Worm (Caenorhabditis elegans) whole organism, L4 larva: ENCODE data around the gene stdh-2.

Experiments
- T26A8.4 ChIP-seq: fragments of 200-800 bp; sonication (Bioruptor generic); IDR thresholded peaks from 2 replicates; pipeline ENCODE4 v1.3.6; 2022; ENCODE audit warnings: missing genetic modification characterization, missing compliant biosample characterization
- Y105C5A.15 ChIP-seq: fragments of 200-800 bp; sonication (Bioruptor generic); IDR thresholded peaks from 2 replicates; pipeline ENCODE4 v1.3.6; 2022; ENCODE audit warnings: missing genetic modification characterization, missing compliant biosample characterization
- Y48G9A.11 ChIP-seq: fragments of 200-800 bp; sonication (Bioruptor generic); IDR thresholded peaks from 2 replicates; pipeline ENCODE4 v1.3.6; 2022; ENCODE audit warnings: missing genetic modification reagents, missing genetic modification characterization, missing compliant biosample characterization
- ceh-20 ChIP-seq: fragments of 200-800 bp; sonication (Bioruptor generic); IDR thresholded peaks from 2 replicates; pipeline ENCODE4 v1.3.6; 2022; ENCODE audit warnings: missing genetic modification reagents, missing genetic modification characterization, missing compliant biosample characterization
- ceh-32 ChIP-seq: sonication (generic microtip); optimal IDR thresholded peaks from 2 replicates; lab custom pipeline; 2016; ENCODE audit warnings: mild to moderate bottlenecking, missing genetic modification characterization, missing compliant biosample characterization; ENCODE audit not compliant: poor library complexity
- ceh-62 ChIP-seq: sonication (generic microtip); optimal IDR thresholded peaks from 2 replicates; lab custom pipeline; 2017; ENCODE audit warnings: missing biosample characterization, missing genetic modification characterization
- ces-1 ChIP-seq: fragments of 150-350 bp; sonication (generic microtip); optimal IDR thresholded peaks from 4 replicates; lab custom pipeline; 2014; ENCODE audit warnings: missing biosample characterization, missing genetic modification reagents, missing genetic modification characterization
- cey-2 ChIP-seq: sonication (generic microtip); optimal IDR thresholded peaks from 3 replicates; lab custom pipeline; 2017; ENCODE audit warnings: missing genetic modification characterization, mild to moderate bottlenecking, missing compliant biosample characterization, antibody characterized with exemption, borderline replicate concordance; ENCODE audit not compliant: insufficient read depth
- daf-12 ChIP-seq: fragments of 150-350 bp; optimal IDR thresholded peaks from 2 replicates; lab custom pipeline; 2014; ENCODE audit warnings: missing biosample characterization, missing genetic modification reagents, missing genetic modification characterization
- daf-16 ChIP-seq, 3 experiments: sonication (generic microtip); optimal IDR thresholded peaks; 2 replicates each; lab custom pipeline; 2016 to 2017; ENCODE audit warnings: missing genetic modification characterization in 3 of 3, missing genetic modification reagents in 3 of 3, mild to moderate bottlenecking in 2 of 3, missing compliant biosample characterization in 2 of 3, missing biosample characterization in 1 of 3, moderate library complexity in 1 of 3
- daf-19 ChIP-seq: fragments of 200-800 bp; sonication (Bioruptor generic); conservative IDR thresholded peaks from 2 replicates; pipeline ENCODE4 v1.3.6; 2022; ENCODE audit warnings: missing genetic modification characterization, missing compliant biosample characterization
- dmd-6 ChIP-seq: fragments of 200-800 bp; sonication (Bioruptor generic); IDR thresholded peaks from 2 replicates; pipeline ENCODE4 v1.3.6; 2022; ENCODE audit warnings: missing genetic modification reagents, missing genetic modification characterization, missing compliant biosample characterization
- duxl-1 ChIP-seq: sonication (generic microtip); optimal IDR thresholded peaks from 2 replicates; lab custom pipeline; 2016; ENCODE audit warnings: mild to moderate bottlenecking, missing genetic modification characterization, moderate library complexity, missing compliant biosample characterization; ENCODE audit not compliant: poor library complexity
- dve-1 ChIP-seq: sonication (generic microtip); optimal IDR thresholded peaks from 2 replicates; lab custom pipeline; 2017; ENCODE audit warnings: antibody characterized with exemption, mild to moderate bottlenecking, missing genetic modification characterization, missing compliant biosample characterization; ENCODE audit not compliant: insufficient read depth
- egl-27 ChIP-seq: sonication (generic microtip); optimal IDR thresholded peaks from 3 replicates; lab custom pipeline; 2017; ENCODE audit warnings: missing biosample characterization, missing genetic modification reagents, missing genetic modification characterization
- hif-1 ChIP-seq, 2 experiments: sonication (generic microtip); optimal IDR thresholded peaks; 2 replicates each; lab custom pipeline; 2016 to 2017; ENCODE audit warnings: missing compliant biosample characterization in 2 of 2, missing genetic modification characterization in 2 of 2, missing genetic modification reagents in 2 of 2, missing genotype in 2 of 2, mild to moderate bottlenecking in 1 of 2
- hlh-30 ChIP-seq: sonication (generic microtip); optimal IDR thresholded peaks from 2 replicates; lab custom pipeline; 2017; ENCODE audit warnings: antibody characterized with exemption, mild to moderate bottlenecking, missing genetic modification characterization, missing compliant biosample characterization; ENCODE audit not compliant: insufficient read depth
- jun-1 ChIP-seq: fragments of 150-350 bp; optimal IDR thresholded peaks from 2 replicates; lab custom pipeline; 2014; ENCODE audit warnings: missing biosample characterization, missing genetic modification reagents, missing genetic modification characterization
- lin-1 ChIP-seq: fragments of 200-800 bp; sonication (Bioruptor generic); IDR thresholded peaks from 2 replicates; pipeline ENCODE4 v1.3.6; 2022; ENCODE audit warnings: missing genetic modification reagents, missing genetic modification characterization, missing compliant biosample characterization
- lin-13 ChIP-seq: fragments of 150-350 bp; optimal IDR thresholded peaks from 2 replicates; lab custom pipeline; 2014; ENCODE audit warnings: missing biosample characterization, missing genetic modification reagents, missing genetic modification characterization
- lin-29 ChIP-seq: fragments of 200-800 bp; sonication (Bioruptor generic); IDR thresholded peaks from 2 replicates; pipeline ENCODE4 v1.3.6; 2022; ENCODE audit warnings: missing genetic modification reagents, missing genetic modification characterization, missing compliant biosample characterization
- lin-39 ChIP-seq: fragments of 150-350 bp; optimal IDR thresholded peaks from 2 replicates; lab custom pipeline; 2014; ENCODE audit warnings: missing biosample characterization, missing genetic modification reagents, missing genetic modification characterization
- madf-9 ChIP-seq: fragments of 200-800 bp; sonication (Bioruptor generic); conservative IDR thresholded peaks from 2 replicates; pipeline ENCODE4 v1.3.6; 2022; ENCODE audit warnings: missing genetic modification reagents, missing genetic modification characterization, missing compliant biosample characterization
- mep-1 ChIP-seq: fragments of 150-350 bp; sonication (generic microtip); optimal IDR thresholded peaks from 3 replicates; lab custom pipeline; 2014; ENCODE audit warnings: missing biosample characterization, missing genetic modification characterization
- nhr-111 ChIP-seq: fragments of 200-800 bp; sonication (Bioruptor generic); optimal IDR thresholded peaks from 2 replicates; lab custom pipeline; 2018; ENCODE audit warnings: mild to moderate bottlenecking, missing genetic modification characterization, missing compliant biosample characterization
- nhr-237 ChIP-seq: sonication (generic microtip); optimal IDR thresholded peaks from 2 replicates; lab custom pipeline; 2017; ENCODE audit warnings: missing biosample characterization, missing genetic modification characterization
- nhr-28 ChIP-seq: fragments of 150-350 bp; optimal IDR thresholded peaks from 2 replicates; lab custom pipeline; 2014; ENCODE audit warnings: missing biosample characterization, missing genetic modification characterization
- nhr-41 ChIP-seq: fragments of 200-800 bp; sonication (Bioruptor generic); IDR thresholded peaks from 2 replicates; pipeline ENCODE4 v1.3.6; 2022; ENCODE audit warnings: missing genetic modification reagents, missing genetic modification characterization, missing compliant biosample characterization
- nhr-48 ChIP-seq: sonication (generic microtip); optimal IDR thresholded peaks from 2 replicates; lab custom pipeline; 2016; ENCODE audit warnings: mild to moderate bottlenecking, missing genetic modification characterization, missing compliant biosample characterization
- nhr-6 ChIP-seq: fragments of 150-350 bp; optimal IDR thresholded peaks from 2 replicates; lab custom pipeline; 2014; ENCODE audit warnings: missing biosample characterization, missing genetic modification characterization
- pha-4 ChIP-seq, 2 experiments: fragments of 150-350 bp in 1 of 2; fragments of 200-800 bp in 1 of 2; sonication (Bioruptor generic) in 1 of 2; IDR thresholded peaks in 1 of 2; optimal IDR thresholded peaks in 1 of 2; 2 replicates each; pipeline versions ENCODE4 v1.3.6 to Lab custom; 2014 to 2022; ENCODE audit warnings: missing genetic modification characterization in 2 of 2, missing genetic modification reagents in 2 of 2, missing biosample characterization in 1 of 2, missing compliant biosample characterization in 1 of 2
- php-3 ChIP-seq: fragments of 200-800 bp; sonication (Bioruptor generic); IDR thresholded peaks from 2 replicates; pipeline ENCODE4 v1.3.6; 2022; ENCODE audit warnings: missing genetic modification reagents, missing genetic modification characterization, missing compliant biosample characterization
- pqm-1 ChIP-seq: sonication (generic microtip); optimal IDR thresholded peaks from 2 replicates; lab custom pipeline; 2017; ENCODE audit warnings: missing biosample characterization, missing genetic modification characterization
- saeg-2 ChIP-seq: fragments of 200-800 bp; sonication (Bioruptor generic); IDR thresholded peaks from 2 replicates; pipeline ENCODE4 v1.3.6; 2022; ENCODE audit warnings: missing genetic modification reagents, missing genetic modification characterization, missing compliant biosample characterization
- zfp-3 ChIP-seq: fragments of 200-800 bp; sonication (Bioruptor generic); conservative IDR thresholded peaks from 2 replicates; pipeline ENCODE4 v1.3.6; 2022; ENCODE audit warnings: missing genetic modification reagents, missing genetic modification characterization, missing compliant biosample characterization

The stdh-2 gene

DNA sequence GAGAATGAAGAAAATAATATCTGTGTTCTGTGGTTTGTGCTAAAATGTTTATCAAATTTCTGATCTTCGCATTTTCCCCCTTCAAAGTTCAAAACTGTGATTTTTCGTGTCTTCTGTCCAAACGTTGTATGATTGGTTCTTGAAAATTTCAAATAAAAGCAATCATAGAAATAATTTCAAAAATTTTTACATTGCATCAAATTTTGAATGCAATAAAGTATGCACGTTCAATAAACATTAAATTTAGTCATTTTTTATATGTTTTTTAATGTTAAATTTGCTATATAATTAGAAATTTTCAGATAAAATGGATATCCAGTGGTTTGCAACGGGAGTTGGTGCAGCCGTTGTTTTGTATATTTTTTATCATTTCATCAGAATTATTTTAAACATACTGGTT, at the start of gene stdh-2:
Gene stdh-2 (plus strand): TSS at position 301 of the 400 bp plus-strand sequence.
- TF ChIP-seq nhr-28 (tag; lab: Kevin White, UChicago): peak; percentile 54
- TF ChIP-seq Y105C5A.15 (GFP tag; lab: Robert Waterston, UW): no peak

DNA sequence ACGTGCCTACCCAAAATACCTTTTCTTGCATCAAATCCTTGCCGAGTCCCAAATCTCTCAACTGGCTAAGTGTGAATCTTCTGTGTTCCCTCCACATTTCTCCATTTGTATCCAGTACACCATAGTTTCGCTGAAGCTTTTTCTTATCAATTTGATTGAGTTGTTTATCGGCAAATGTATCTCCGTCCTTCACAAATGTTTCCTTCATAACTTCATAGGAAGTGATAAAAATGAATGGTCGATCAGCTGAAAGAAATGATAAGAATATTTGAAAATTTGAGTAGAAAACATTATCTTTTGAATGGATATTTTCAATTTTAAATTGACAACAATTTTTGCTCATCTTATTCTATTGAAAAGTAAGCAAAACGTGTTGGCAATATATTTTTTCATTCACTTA, 48.9 kb upstream of the stdh-2 start:
- TF ChIP-seq pqm-1 (tag; lab: Kevin White, UChicago) (peak; percentile 59), nhr-28 (tag; lab: Kevin White, UChicago) (peak; percentile 58), egl-27 (no peak), daf-16 (GFP tag; optimal IDR thresholded peaks at IDR 0.05; lab: Kevin White, UChicago) (no peak), daf-16 (tag; optimal IDR thresholded peaks at IDR 0.05; lab: Kevin White, UChicago) (peak; percentile 77), php-3 (GFP tag; lab: Robert Waterston, UW) (peak; percentile 44; the same call in 1 of the 2 replicates)

DNA sequence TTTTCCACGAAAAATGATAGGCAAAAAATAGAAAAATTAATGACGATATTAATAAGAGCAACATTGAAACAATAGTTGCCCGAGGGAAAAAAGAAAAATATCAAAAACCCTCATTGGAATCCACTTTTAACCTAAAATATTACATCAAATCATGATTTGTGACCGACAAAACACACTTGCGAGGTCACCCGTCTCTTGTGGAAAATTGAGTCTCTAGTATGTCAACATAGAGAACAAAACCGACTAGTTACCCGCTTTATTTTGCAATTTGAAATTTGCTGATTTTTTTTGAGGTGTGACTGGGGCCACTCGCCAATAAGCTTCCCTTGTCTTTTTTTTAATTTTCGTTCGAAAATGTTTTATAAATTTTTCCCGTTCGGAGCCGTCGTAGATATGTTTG, 48.4 kb upstream of the stdh-2 start, which contains the start of gene cyp-33D1:
Gene cyp-33D1 (minus strand): TSS at position 101 of the 400 bp plus-strand sequence.
- no peak for TF ChIP-seq lin-13 (GFP tag; lab: Kevin White, UChicago)
- no peak for TF ChIP-seq zfp-3 (GFP tag; lab: Robert Waterston, UW)
- no peak for TF ChIP-seq pqm-1 (tag; lab: Kevin White, UChicago)
- no peak for TF ChIP-seq nhr-41 (GFP tag; lab: Robert Waterston, UW)

DNA sequence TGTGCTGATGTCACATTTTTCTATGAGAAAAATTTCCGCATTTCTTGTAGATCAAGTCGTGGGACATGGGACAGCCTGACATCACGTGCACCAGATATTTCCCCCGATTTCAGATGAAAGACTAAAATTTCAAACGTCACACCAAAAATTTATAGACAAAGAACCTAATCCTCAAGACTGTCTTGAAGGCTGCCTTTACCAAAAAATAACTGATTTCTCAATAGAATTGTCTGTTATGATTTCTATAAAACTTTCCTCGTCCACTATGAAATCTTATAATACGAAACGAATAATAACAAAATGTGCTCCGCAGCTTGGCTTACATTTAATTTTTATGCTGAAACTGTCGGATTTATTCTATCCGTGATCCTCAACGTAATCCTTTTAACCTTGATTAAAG, 43.8 kb upstream of the stdh-2 start, which contains the start of gene str-106:
Gene str-106 (plus strand): TSS at position 301 of the 400 bp plus-strand sequence.
- no peak for TF ChIP-seq cey-2 (tag; lab: Kevin White, UChicago)
- no peak for TF ChIP-seq dve-1
- TF ChIP-seq daf-12: no peak
- no peak for TF ChIP-seq madf-9 (GFP tag; lab: Robert Waterston, UW)

DNA sequence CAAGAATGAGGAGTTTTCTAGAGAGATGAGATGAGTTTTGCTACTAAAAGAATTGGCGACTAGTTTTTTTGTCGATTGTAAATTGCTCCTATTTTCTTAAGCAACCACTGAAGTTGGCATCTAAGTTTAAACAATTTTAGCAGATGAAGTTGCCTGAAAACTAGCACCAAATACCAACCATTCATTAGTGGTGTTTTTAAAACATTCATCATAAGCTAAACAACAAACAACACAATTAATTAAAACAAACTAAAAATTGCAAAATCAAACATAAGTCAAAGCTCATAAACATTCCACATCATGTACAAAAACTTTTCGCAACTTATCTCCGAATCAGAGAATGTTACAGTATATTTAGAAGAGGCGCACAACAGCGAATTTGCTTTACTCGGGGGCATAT, 42.0 kb upstream of the stdh-2 start, which contains the start of gene srz-13:
Gene srz-13 (plus strand): TSS at position 301 of the 400 bp plus-strand sequence.
- TF ChIP-seq pha-4 (GFP tag; IDR thresholded peaks at IDR 0.05; lab: Robert Waterston, UW) (no peak), pha-4 (tag; optimal IDR thresholded peaks at IDR 0.05; lab: Kevin White, UChicago) (no peak), hif-1 (tag; optimal IDR thresholded peaks at IDR 0.05; lab: Kevin White, UChicago) (no peak), nhr-28 (tag; lab: Kevin White, UChicago) (no peak), nhr-48 (no peak), jun-1 (no peak), nhr-111 (GFP tag; lab: Kevin White, UChicago) (no peak), ces-1 (GFP tag; lab: Kevin White, UChicago) (no peak), daf-12 (no peak), T26A8.4 (GFP tag; lab: Robert Waterston, UW) (no peak), ceh-62 (tag; lab: Kevin White, UChicago) (no peak)

DNA sequence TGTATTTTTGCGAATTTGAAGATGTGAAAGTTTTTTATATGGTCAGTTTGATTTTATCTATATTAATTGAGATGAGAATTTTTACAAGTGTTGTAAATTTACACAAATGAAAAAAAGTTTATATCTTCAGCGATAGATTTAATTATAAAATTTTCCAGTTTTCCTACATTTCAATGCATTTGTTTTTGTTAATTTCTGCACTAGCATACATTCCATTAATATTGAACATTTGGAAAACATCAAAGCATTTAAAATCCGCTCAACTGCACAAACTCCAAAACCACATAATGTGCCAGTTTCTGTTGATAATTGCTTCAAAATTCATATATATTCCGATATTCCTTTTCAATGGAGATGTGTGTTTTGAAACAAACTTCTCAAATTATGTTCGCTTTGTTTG, 41.2 kb upstream of the stdh-2 start, which contains the start of gene srh-277:
Gene srh-277 (plus strand): TSS at position 301 of the 400 bp plus-strand sequence.
- no peak for TF ChIP-seq lin-39 (tag; lab: Kevin White, UChicago)
- TF ChIP-seq lin-1 (GFP tag; lab: Robert Waterston, UW): no peak
- no peak for TF ChIP-seq lin-29 (GFP tag; lab: Robert Waterston, UW)
- no peak for TF ChIP-seq ceh-20 (GFP tag; lab: Robert Waterston, UW)
- no peak for TF ChIP-seq hlh-30

DNA sequence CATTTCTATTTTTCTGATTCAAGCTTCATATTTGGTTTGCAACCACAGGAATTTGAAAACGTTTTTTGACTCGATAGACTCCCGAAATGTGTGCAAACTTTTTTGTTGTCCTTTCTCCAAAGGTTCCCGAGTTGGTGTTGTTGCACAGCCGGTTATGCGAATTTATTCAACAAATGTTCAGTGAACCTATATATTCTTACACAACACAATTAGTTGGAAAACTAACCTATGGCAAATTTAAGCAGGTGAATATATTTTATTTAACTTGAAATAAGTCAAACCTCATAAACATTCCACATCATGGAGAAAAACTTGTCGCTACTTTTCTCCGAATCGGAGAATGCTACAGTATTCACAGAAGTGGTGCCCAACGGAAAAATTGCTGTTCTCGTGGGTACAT, 40.8 kb upstream of the stdh-2 start, which contains the start of gene srz-14:
Gene srz-14 (plus strand): TSS at position 301 of the 400 bp plus-strand sequence.
- TF ChIP-seq hlh-30: no peak
- TF ChIP-seq ceh-32 (tag; lab: Kevin White, UChicago): no peak
- TF ChIP-seq duxl-1: no peak
- TF ChIP-seq dmd-6 (GFP tag; lab: Robert Waterston, UW): no peak
- no peak for TF ChIP-seq ceh-62 (tag; lab: Kevin White, UChicago)
- TF ChIP-seq mep-1 (tag; lab: Kevin White, UChicago): no peak
- no peak for TF ChIP-seq nhr-237 (tag; lab: Kevin White, UChicago)
- no peak for TF ChIP-seq ceh-20 (GFP tag; lab: Robert Waterston, UW)
- TF ChIP-seq Y48G9A.11: no peak
- no peak for TF ChIP-seq saeg-2 (GFP tag; lab: Robert Waterston, UW)
- no peak for TF ChIP-seq nhr-6 (tag; lab: Kevin White, UChicago)
- TF ChIP-seq daf-19: no peak
- no peak for TF ChIP-seq lin-13 (GFP tag; lab: Kevin White, UChicago)
- TF ChIP-seq, all 104 proteins: peak for 0
